Fruit fly (Drosophila melanogaster): Measurements from ENCODE around the gene CG31142.

DNA sequence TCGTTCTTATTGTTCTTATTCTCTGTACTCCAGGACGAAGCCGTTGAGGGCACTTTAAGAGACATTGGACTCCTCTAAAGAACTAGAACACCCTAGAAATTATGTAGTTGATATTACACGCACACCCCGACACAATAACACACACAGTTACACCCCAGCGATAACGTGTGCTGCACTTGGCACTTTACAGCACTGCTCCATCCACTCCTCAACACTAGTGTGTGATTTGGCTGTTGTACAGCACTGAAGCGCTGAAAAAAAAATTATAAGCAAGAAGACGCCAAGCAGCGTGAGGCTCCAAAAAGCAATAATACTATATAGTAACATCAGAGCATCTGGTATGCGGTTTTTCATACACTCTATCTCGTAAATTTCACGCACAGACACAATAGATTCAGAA, 31.8 kb downstream of the CG31142 start:
- TF ChIP-seq pan (optimal IDR thresholded peaks at IDR 0.05) (no peak), ey (GFP tag; optimal IDR thresholded peaks at IDR 0.05) (no peak), brk (GFP tag; optimal IDR thresholded peaks at IDR 0.05) (no peak), Myc (optimal IDR thresholded peaks at IDR 0.05) (no peak), sage (GFP tag; optimal IDR thresholded peaks at IDR 0.05) (no peak), sv (GFP tag; optimal IDR thresholded peaks at IDR 0.05) (no peak), psq (GFP tag; optimal IDR thresholded peaks at IDR 0.05) (no peak), Abd-B (GFP tag; optimal IDR thresholded peaks at IDR 0.05) (no peak), h (GFP tag; optimal IDR thresholded peaks at IDR 0.05) (no peak), CrebA (GFP tag; optimal IDR thresholded peaks at IDR 0.05; ENCODE audit: borderline replicate concordance) (no peak), fru (GFP tag; optimal IDR thresholded peaks at IDR 0.05) (no peak), lola (GFP tag; optimal IDR thresholded peaks at IDR 0.05) (no peak), rgr (GFP tag; optimal IDR thresholded peaks at IDR 0.05) (no peak), dl (GFP tag; optimal IDR thresholded peaks at IDR 0.05; ENCODE audit: insufficient read depth in 1 of 2, partially characterized antibody in 2 of 2) (no peak)
